Fruit fly (Drosophila melanogaster): ENCODE measurements around the gene rtp.

Gene rtp

dm6 chr3R:5232197-5232607 lies 4.9 kb downstream of the rtp start, which contains the start of the genes Kat60 and Mms19 (continued):
- TF ChIP-seq Dek (tag; optimal IDR thresholded peaks at IDR 0.05) (no peak), Hr39 (optimal IDR thresholded peaks at IDR 0.05) (no peak), Scr (GFP tag; IDR thresholded peaks at IDR 0.05; ENCODE audit: partially characterized antibody) (peak; percentile 97), CG6175 (GFP tag; IDR thresholded peaks at IDR 0.05) (peak; percentile 48; the same call in 1 of the 3 replicates), Sox102F (GFP tag; optimal IDR thresholded peaks at IDR 0.05) (no peak), CG16815 (GFP tag; optimal IDR thresholded peaks at IDR 0.05) (peak; percentile 68), unc-4 (GFP tag; IDR thresholded peaks at IDR 0.05; ENCODE audit: partially characterized antibody) (peak; percentile 90), klu (GFP tag; IDR thresholded peaks at IDR 0.05) (peak; percentile 44; the same call in 1 of the 2 replicates), bab2 (GFP tag; optimal IDR thresholded peaks at IDR 0.05) (peak; percentile 58), CG7786 (GFP tag; optimal IDR thresholded peaks at IDR 0.05) (peak; percentile 35), Ptx1 (GFP tag; IDR thresholded peaks at IDR 0.05) (peak; percentile 84), Ssrp (tag; optimal IDR thresholded peaks at IDR 0.05) (peak; percentile 56), Dfd (GFP tag; optimal IDR thresholded peaks at IDR 0.05) (no peak), tx (GFP tag; optimal IDR thresholded peaks at IDR 0.05) (peak; percentile 60), inv (GFP tag; IDR thresholded peaks at IDR 0.05; ENCODE audit: partially characterized antibody) (peak; percentile 96), CG10147 (GFP tag; optimal IDR thresholded peaks at IDR 0.05) (no peak), slp2 (GFP tag; optimal IDR thresholded peaks at IDR 0.05) (no peak), CG3163 (GFP tag; optimal IDR thresholded peaks at IDR 0.05) (peak; percentile 36), gro (GFP tag; optimal IDR thresholded peaks at IDR 0.05) (peak; percentile 29), CG1529 (GFP tag; optimal IDR thresholded peaks at IDR 0.05) (no peak), Chrac-16 (GFP tag; optimal IDR thresholded peaks at IDR 0.05) (peak; percentile 72), CG34376 (GFP tag; optimal IDR thresholded peaks at IDR 0.05) (peak; percentile 36), sd (tag; optimal IDR thresholded peaks at IDR 0.05) (no peak), tio (GFP tag; optimal IDR thresholded peaks at IDR 0.05) (peak; percentile 31), CG4424 (GFP tag; optimal IDR thresholded peaks at IDR 0.05) (no peak), HLH3B (GFP tag; IDR thresholded peaks at IDR 0.05) (peak; percentile 39; the same call in 1 of the 2 replicates), ken (GFP tag; IDR thresholded peaks at IDR 0.05) (peak; percentile 65; the same call in 2 of the 3 replicates), CG17802 (tag; optimal IDR thresholded peaks at IDR 0.05) (peak; percentile 45), tap (tag; optimal IDR thresholded peaks at IDR 0.05) (no peak), repo (GFP tag; optimal IDR thresholded peaks at IDR 0.05) (no peak), CG4730 (GFP tag; IDR thresholded peaks at IDR 0.05) (peak; percentile 45; the same call in 1 of the 2 replicates), sob (GFP tag; IDR thresholded peaks at IDR 0.05) (peak; percentile 81), Fer1 (GFP tag; optimal IDR thresholded peaks at IDR 0.05) (peak; percentile 49), CoRest (tag; optimal IDR thresholded peaks at IDR 0.05) (peak; percentile 75), vnd (GFP tag; IDR thresholded peaks at IDR 0.05; ENCODE audit: partially characterized antibody) (peak; percentile 95), sens (GFP tag) (peak; percentile 94), Opbp (GFP tag; IDR thresholded peaks at IDR 0.05; ENCODE audit: partially characterized antibody) (peak; percentile 86), ems (GFP tag; optimal IDR thresholded peaks at IDR 0.05) (peak; percentile 50), disco-r (GFP tag; optimal IDR thresholded peaks at IDR 0.05) (no peak), pan (optimal IDR thresholded peaks at IDR 0.05) (no peak), pan (GFP tag; optimal IDR thresholded peaks at IDR 0.05 in 1 of 2, IDR thresholded peaks at IDR 0.05 in 1 of 2) (peak in 1 of 2 experiments; percentile 69), Dref (GFP tag; IDR thresholded peaks at IDR 0.05) (peak; percentile 92), CG18599 (GFP tag; optimal IDR thresholded peaks at IDR 0.05) (peak; percentile 62), chm (GFP tag; IDR thresholded peaks at IDR 0.05) (peak; percentile 32), C15 (GFP tag; IDR thresholded peaks at IDR 0.05) (peak; percentile 31; the same call in 1 of the 3 replicates), Jarid2 (GFP tag; optimal IDR thresholded peaks at IDR 0.05) (peak; percentile 30), ewg (GFP tag; optimal IDR thresholded peaks at IDR 0.05) (peak; percentile 26), D (optimal IDR thresholded peaks at IDR 0.05) (no peak), D (GFP tag; optimal IDR thresholded peaks at IDR 0.05) (no peak), CG31441 (GFP tag; IDR thresholded peaks at IDR 0.05) (no peak), BtbVII (GFP tag; optimal IDR thresholded peaks at IDR 0.05) (no peak), CG6654 (GFP tag; optimal IDR thresholded peaks at IDR 0.05) (no peak)
